Fruit fly (Drosophila melanogaster) whole organism, pupa: ENCODE data around the gene Gas8.

Experiments
- CG12605 ChIP-seq: fragments of 200-800 bp; sonication (Bioruptor generic); IDR thresholded peaks from 2 replicates; pipeline ENCODE4 v1.3.6; 2022; ENCODE audit warnings: missing biosample characterization, missing genetic modification characterization
- CG17806 ChIP-seq: fragments of 200-800 bp; sonication (Bioruptor generic); optimal IDR thresholded peaks from 2 replicates; lab custom pipeline; 2018; ENCODE audit warnings: missing biosample characterization, mild to moderate bottlenecking, missing genetic modification characterization, moderate library complexity
- CG32121 ChIP-seq: fragments of 200-800 bp; sonication (Bioruptor generic); IDR thresholded peaks from 2 replicates; pipeline ENCODE4 v1.3.6; 2022; ENCODE audit warnings: missing biosample characterization, missing genetic modification characterization
- CG8159 ChIP-seq: fragments of 200-800 bp; sonication (Bioruptor generic); optimal IDR thresholded peaks from 3 replicates; lab custom pipeline; 2018; ENCODE audit warnings: missing biosample characterization, mild to moderate bottlenecking, missing genetic modification characterization, moderate library complexity
- CG9948 ChIP-seq: fragments of 200-800 bp; sonication (Bioruptor generic); optimal IDR thresholded peaks from 2 replicates; lab custom pipeline; 2018; ENCODE audit warnings: missing biosample characterization, mild to moderate bottlenecking, missing genetic modification characterization, moderate library complexity
- EcR ChIP-seq: fragments of 200-800 bp; sonication (Bioruptor generic); optimal IDR thresholded peaks from 3 replicates; lab custom pipeline; 2019; ENCODE audit warnings: missing biosample characterization, missing genetic modification characterization, mild to moderate bottlenecking, moderate library complexity, missing genetic modification reagents
- Pif1B ChIP-seq: fragments of 200-800 bp; sonication (Bioruptor generic); optimal IDR thresholded peaks from 3 replicates; lab custom pipeline; 2016; ENCODE audit warnings: missing biosample characterization, missing genetic modification characterization

DNA sequence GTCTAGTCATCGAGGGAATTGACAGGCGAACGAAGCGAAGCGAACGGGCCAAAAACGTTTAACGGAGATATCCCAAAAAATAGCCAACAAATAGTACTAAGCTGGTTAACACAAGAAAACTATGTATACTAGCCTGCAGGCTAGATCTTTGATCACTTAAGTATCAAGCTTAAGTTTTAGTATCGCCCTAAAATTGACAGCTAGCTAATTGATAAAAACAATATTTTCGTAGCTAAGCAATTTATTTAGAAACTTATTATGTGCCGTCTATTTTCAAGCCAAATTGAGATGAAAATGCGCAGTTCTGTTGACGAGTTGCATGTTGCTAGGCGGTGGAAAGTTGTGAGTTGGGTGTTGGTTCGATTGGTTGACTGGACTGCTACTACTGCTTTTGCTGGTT is 44.6 kb upstream of the Gas8 start:
- TF ChIP-seq CG32121 (GFP tag; lab: Robert Waterston, UW) (no peak), CG17806 (no peak), Pif1B (no peak), EcR (GFP tag; lab: Kevin White, UChicago) (no peak), CG8159 (tag; lab: Kevin White, UChicago) (no peak), CG9948 (tag; lab: Kevin White, UChicago) (no peak), CG12605 (GFP tag; lab: Robert Waterston, UW) (no peak)
